Fruit fly (Drosophila melanogaster): Measurements from ENCODE around the gene ato.

ato gene

dm6 chr3R:8321447-8321846 lies 43.6 kb downstream of the ato start, which contains the start of gene Or85a:
Gene Or85a (plus strand): TSS chr3R:8321747.
- no peak for TF ChIP-seq spab (GFP tag; optimal IDR thresholded peaks at IDR 0.05)
- TF ChIP-seq OdsH (GFP tag; optimal IDR thresholded peaks at IDR 0.05): no peak
- TF ChIP-seq Hr4 (GFP tag; optimal IDR thresholded peaks at IDR 0.05): no peak
- TF ChIP-seq cyc (GFP tag; optimal IDR thresholded peaks at IDR 0.05): no peak
- no peak for TF ChIP-seq Met (GFP tag; optimal IDR thresholded peaks at IDR 0.05)
- no peak for TF ChIP-seq CG15336 (GFP tag; IDR thresholded peaks at IDR 0.05)
- no peak for TF ChIP-seq CG16779 (tag; optimal IDR thresholded peaks at IDR 0.05)
- TF ChIP-seq Ets21C (GFP tag; optimal IDR thresholded peaks at IDR 0.05): no peak
- no peak for TF ChIP-seq CG32006 (GFP tag; optimal IDR thresholded peaks at IDR 0.05)

- TF ChIP-seq ss (GFP tag; optimal IDR thresholded peaks at IDR 0.05) (no peak), svp (GFP tag) (no peak), CG6163 (GFP tag; IDR thresholded peaks at IDR 0.05) (no peak), CG3919 (GFP tag; optimal IDR thresholded peaks at IDR 0.05) (no peak), CG11902 (GFP tag; optimal IDR thresholded peaks at IDR 0.05) (no peak), spab (GFP tag; optimal IDR thresholded peaks at IDR 0.05) (no peak), net (GFP tag; optimal IDR thresholded peaks at IDR 0.05) (no peak), Sox15 (GFP tag; optimal IDR thresholded peaks at IDR 0.05) (no peak), CG8319 (GFP tag; optimal IDR thresholded peaks at IDR 0.05) (no peak), CG16779 (tag; optimal IDR thresholded peaks at IDR 0.05) (no peak), CG32006 (GFP tag; optimal IDR thresholded peaks at IDR 0.05) (no peak), cyc (GFP tag; optimal IDR thresholded peaks at IDR 0.05) (no peak), Hr38 (GFP tag; optimal IDR thresholded peaks at IDR 0.05) (no peak), CG11762 (GFP tag; optimal IDR thresholded peaks at IDR 0.05; ENCODE audit: insufficient read depth) (no peak), Gug (GFP tag; IDR thresholded peaks at IDR 0.05) (no peak), Met (GFP tag; optimal IDR thresholded peaks at IDR 0.05) (no peak), vri (GFP tag; optimal IDR thresholded peaks at IDR 0.05) (no peak), CG3032 (tag; optimal IDR thresholded peaks at IDR 0.05) (no peak), Smox (GFP tag; optimal IDR thresholded peaks at IDR 0.05) (no peak), dac (GFP tag; optimal IDR thresholded peaks at IDR 0.05) (no peak)
Measured at dm6 chr3R:8324016-8324415, 46.2 kb downstream of the ato start, which contains the start of gene CG7443. Gene CG7443 (plus strand): TSS chr3R:8324316.

dm6 chr3R:8326884-8327283 lies 49.0 kb downstream of the ato start:
- TF ChIP-seq CG34406 (GFP tag; optimal IDR thresholded peaks at IDR 0.05): no peak
- peak; percentile 33 for TF ChIP-seq fkh (GFP tag; optimal IDR thresholded peaks at IDR 0.05)

- TF ChIP-seq eg (GFP tag; IDR thresholded peaks at IDR 0.05) (no peak), CG6808 (GFP tag; optimal IDR thresholded peaks at IDR 0.05) (no peak), svp (GFP tag) (peak; percentile 62), Lpt (GFP tag; optimal IDR thresholded peaks at IDR 0.05) (no peak), dsx (GFP tag; optimal IDR thresholded peaks at IDR 0.05; ENCODE audit: poor library complexity, severe bottlenecking) (peak; percentile 93), lz (GFP tag; optimal IDR thresholded peaks at IDR 0.05) (no peak), CG31627 (GFP tag; optimal IDR thresholded peaks at IDR 0.05) (no peak), OdsH (GFP tag; optimal IDR thresholded peaks at IDR 0.05) (no peak), dac (GFP tag; optimal IDR thresholded peaks at IDR 0.05) (no peak)
Measured at dm6 chr3R:8327967-8328789, 50.3 kb downstream of the ato start.

All from whole organism, prepupa.